Worm (Caenorhabditis elegans) whole organism, L4 larva: ENCODE results near the gene nfyc-1.

Source experiments
- F37D6.2 ChIP-seq: sonication (generic microtip); optimal IDR thresholded peaks from 2 replicates; lab custom pipeline; 2016; ENCODE audit warnings: mild to moderate bottlenecking, missing genetic modification characterization, missing compliant biosample characterization
- F49E8.2 ChIP-seq: sonication (generic microtip); optimal IDR thresholded peaks from 2 replicates; lab custom pipeline; 2016; ENCODE audit warnings: missing compliant biosample characterization, mild to moderate bottlenecking, missing genetic modification characterization, borderline replicate concordance
- Y48G9A.11 ChIP-seq: fragments of 200-800 bp; sonication (Bioruptor generic); IDR thresholded peaks from 2 replicates; pipeline ENCODE4 v1.3.6; 2022; ENCODE audit warnings: missing genetic modification reagents, missing genetic modification characterization, missing compliant biosample characterization
- Y75B8A.6 ChIP-seq: fragments of 200-800 bp; sonication (Bioruptor generic); IDR thresholded peaks from 2 replicates; pipeline ENCODE4 v1.3.6; 2022; ENCODE audit warnings: missing genetic modification reagents, missing genetic modification characterization, missing compliant biosample characterization
- ZK546.5 ChIP-seq, 2 experiments: sonication (generic microtip); optimal IDR thresholded peaks; 2 replicates each; lab custom pipeline; 2017; ENCODE audit warnings: missing biosample characterization in 2 of 2, missing genetic modification characterization in 2 of 2
- aha-1 ChIP-seq: fragments of 150-350 bp; peaks from one replicate; lab custom pipeline; 2014; ENCODE audit warnings: missing biosample characterization, missing genetic modification characterization
- arid-1 ChIP-seq: fragments of 200-800 bp; sonication (Bioruptor generic); conservative IDR thresholded peaks from 2 replicates; pipeline ENCODE4 v1.3.6; 2022; ENCODE audit warnings: missing genetic modification reagents, missing genetic modification characterization, missing compliant biosample characterization
- ceh-32 ChIP-seq: sonication (generic microtip); optimal IDR thresholded peaks from 2 replicates; lab custom pipeline; 2016; ENCODE audit warnings: mild to moderate bottlenecking, missing genetic modification characterization, missing compliant biosample characterization; ENCODE audit not compliant: poor library complexity
- ceh-62 ChIP-seq: sonication (generic microtip); optimal IDR thresholded peaks from 2 replicates; lab custom pipeline; 2017; ENCODE audit warnings: missing biosample characterization, missing genetic modification characterization
- ceh-82 ChIP-seq: sonication (generic microtip); optimal IDR thresholded peaks from 2 replicates; lab custom pipeline; 2017; ENCODE audit warnings: missing biosample characterization, missing genetic modification characterization
- ces-1 ChIP-seq: fragments of 150-350 bp; sonication (generic microtip); optimal IDR thresholded peaks from 4 replicates; lab custom pipeline; 2014; ENCODE audit warnings: missing biosample characterization, missing genetic modification reagents, missing genetic modification characterization
- daf-12 ChIP-seq: fragments of 150-350 bp; optimal IDR thresholded peaks from 2 replicates; lab custom pipeline; 2014; ENCODE audit warnings: missing biosample characterization, missing genetic modification reagents, missing genetic modification characterization
- daf-16 ChIP-seq, 3 experiments: sonication (generic microtip); optimal IDR thresholded peaks; 2 replicates each; lab custom pipeline; 2016 to 2017; ENCODE audit warnings: missing genetic modification characterization in 3 of 3, missing genetic modification reagents in 3 of 3, mild to moderate bottlenecking in 2 of 3, missing compliant biosample characterization in 2 of 3, missing biosample characterization in 1 of 3, moderate library complexity in 1 of 3
- daf-19 ChIP-seq: fragments of 200-800 bp; sonication (Bioruptor generic); conservative IDR thresholded peaks from 2 replicates; pipeline ENCODE4 v1.3.6; 2022; ENCODE audit warnings: missing genetic modification characterization, missing compliant biosample characterization
- dmd-6 ChIP-seq: fragments of 200-800 bp; sonication (Bioruptor generic); IDR thresholded peaks from 2 replicates; pipeline ENCODE4 v1.3.6; 2022; ENCODE audit warnings: missing genetic modification reagents, missing genetic modification characterization, missing compliant biosample characterization
- dmd-9 ChIP-seq: fragments of 200-800 bp; sonication (Bioruptor generic); IDR thresholded peaks from 2 replicates; pipeline ENCODE4 v1.3.6; 2022; ENCODE audit warnings: missing genetic modification reagents, missing genetic modification characterization, missing compliant biosample characterization
- dve-1 ChIP-seq: sonication (generic microtip); optimal IDR thresholded peaks from 2 replicates; lab custom pipeline; 2017; ENCODE audit warnings: antibody characterized with exemption, mild to moderate bottlenecking, missing genetic modification characterization, missing compliant biosample characterization; ENCODE audit not compliant: insufficient read depth
- hlh-30 ChIP-seq: sonication (generic microtip); optimal IDR thresholded peaks from 2 replicates; lab custom pipeline; 2017; ENCODE audit warnings: antibody characterized with exemption, mild to moderate bottlenecking, missing genetic modification characterization, missing compliant biosample characterization; ENCODE audit not compliant: insufficient read depth
- lin-15B ChIP-seq: fragments of 150-350 bp; sonication (generic microtip); optimal IDR thresholded peaks from 3 replicates; lab custom pipeline; 2014; ENCODE audit warnings: missing biosample characterization, missing genetic modification characterization
- lin-38 ChIP-seq: fragments of 200-800 bp; sonication (Bioruptor generic); IDR thresholded peaks from 2 replicates; pipeline ENCODE4 v1.3.6; 2022; ENCODE audit warnings: missing genetic modification reagents, missing genetic modification characterization, missing compliant biosample characterization
- madf-5 ChIP-seq, 2 experiments: fragments of 200-800 bp; sonication (Bioruptor generic); IDR thresholded peaks; 2 replicates each; pipeline ENCODE4 v1.3.6; 2022; ENCODE audit warnings: missing compliant biosample characterization in 2 of 2, missing genetic modification characterization in 2 of 2
- madf-9 ChIP-seq: fragments of 200-800 bp; sonication (Bioruptor generic); conservative IDR thresholded peaks from 2 replicates; pipeline ENCODE4 v1.3.6; 2022; ENCODE audit warnings: missing genetic modification reagents, missing genetic modification characterization, missing compliant biosample characterization
- mdt-29 ChIP-seq: fragments of 200-800 bp; sonication (Bioruptor generic); IDR thresholded peaks from 2 replicates; pipeline ENCODE4 v1.3.6; 2022; ENCODE audit warnings: missing genetic modification reagents, missing genetic modification characterization, missing compliant biosample characterization
- mxl-2 ChIP-seq: fragments of 200-800 bp; sonication (Bioruptor generic); conservative IDR thresholded peaks from 2 replicates; pipeline ENCODE4 v1.3.6; 2022; ENCODE audit warnings: missing genetic modification reagents, missing genetic modification characterization, missing compliant biosample characterization
- mxl-3 ChIP-seq: fragments of 200-800 bp; sonication (Bioruptor generic); optimal IDR thresholded peaks from 2 replicates; lab custom pipeline; 2018; ENCODE audit warnings: mild to moderate bottlenecking, missing genetic modification characterization, missing compliant biosample characterization
- nhr-102 ChIP-seq: sonication (generic microtip); optimal IDR thresholded peaks from 2 replicates; lab custom pipeline; 2016; ENCODE audit warnings: mild to moderate bottlenecking, missing genetic modification characterization, moderate library complexity, missing compliant biosample characterization
- nhr-76 ChIP-seq: fragments of 150-350 bp; optimal IDR thresholded peaks from 2 replicates; lab custom pipeline; 2014; ENCODE audit warnings: missing biosample characterization, missing genetic modification characterization
- nhr-77 ChIP-seq: fragments of 150-350 bp; optimal IDR thresholded peaks from 2 replicates; lab custom pipeline; 2014; ENCODE audit warnings: missing biosample characterization, missing genetic modification characterization
- pqm-1 ChIP-seq: sonication (generic microtip); optimal IDR thresholded peaks from 2 replicates; lab custom pipeline; 2017; ENCODE audit warnings: missing biosample characterization, missing genetic modification characterization
- rbr-2 ChIP-seq: sonication (generic microtip); optimal IDR thresholded peaks from 2 replicates; lab custom pipeline; 2016; ENCODE audit warnings: missing genotype, missing genetic modification characterization, missing compliant biosample characterization
- sdz-12 ChIP-seq: fragments of 200-800 bp; sonication (Bioruptor generic); optimal IDR thresholded peaks from 2 replicates; lab custom pipeline; 2018; ENCODE audit warnings: mild to moderate bottlenecking, missing genetic modification characterization, missing compliant biosample characterization
- unc-130 ChIP-seq: sonication (generic microtip); optimal IDR thresholded peaks from 2 replicates; lab custom pipeline; 2016; ENCODE audit warnings: missing genetic modification reagents, missing genetic modification characterization, missing compliant biosample characterization
- unc-62 ChIP-seq, 3 experiments: fragments of 150-350 bp in 1 of 3; sonication (generic microtip); optimal IDR thresholded peaks in 2 of 3; peaks in 1 of 3; 1 replicate in 1 of 3; 2 replicates in 2 of 3; lab custom pipeline; 2014 to 2017; ENCODE audit warnings: missing biosample characterization in 3 of 3, missing genetic modification characterization in 3 of 3, missing genetic modification reagents in 3 of 3, missing genotype in 1 of 3
- vab-7 ChIP-seq: fragments of 200-800 bp; sonication (Bioruptor generic); IDR thresholded peaks from 2 replicates; pipeline ENCODE4 v1.3.6; 2022; ENCODE audit warnings: missing genetic modification reagents, missing genetic modification characterization, missing compliant biosample characterization
- zfp-3 ChIP-seq: fragments of 200-800 bp; sonication (Bioruptor generic); conservative IDR thresholded peaks from 2 replicates; pipeline ENCODE4 v1.3.6; 2022; ENCODE audit warnings: missing genetic modification reagents, missing genetic modification characterization, missing compliant biosample characterization

Gene nfyc-1

DNA sequence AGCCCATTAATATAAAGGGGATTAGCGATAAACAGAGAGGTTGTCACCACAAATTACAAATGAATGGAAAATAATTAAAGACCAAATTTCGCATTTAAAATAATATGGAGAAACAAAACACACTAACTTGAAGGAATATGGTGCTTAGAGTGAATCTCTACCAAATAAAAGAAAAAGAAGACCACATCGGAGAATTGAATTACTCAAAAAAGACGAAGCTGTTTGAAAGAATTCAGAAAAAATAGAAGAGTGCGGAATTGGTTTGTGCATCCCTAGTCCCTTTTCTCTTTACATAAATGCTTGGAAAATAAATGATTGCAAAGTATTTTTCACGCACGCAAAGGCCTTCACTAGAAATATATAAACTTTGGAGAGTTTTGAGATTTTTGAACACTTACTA lies 30.2 kb downstream of the nfyc-1 start:
- peak; percentile 26 for TF ChIP-seq ces-1 (GFP tag; lab: Kevin White, UChicago)
- peak; percentile 86 for TF ChIP-seq aha-1 (tag; lab: Kevin White, UChicago)
- TF ChIP-seq vab-7 = no peak
- TF ChIP-seq nhr-77 (tag; lab: Kevin White, UChicago) = no peak

ce11 chrII:75831-76230 lies 32.1 kb downstream of the nfyc-1 start:
- TF ChIP-seq Y75B8A.6 (GFP tag; lab: Robert Waterston, UW) (no peak), aha-1 (tag; lab: Kevin White, UChicago) (no peak), ZK546.5 (tag; optimal IDR thresholded peaks at IDR 0.05; lab: Kevin White, UChicago) (no peak), unc-62 (GFP tag; optimal IDR thresholded peaks at IDR 0.05 in 1 of 2; lab: Kevin White, UChicago) (peak in 1 of 2 experiments; percentile 95), unc-62 (tag; optimal IDR thresholded peaks at IDR 0.05; lab: Kevin White, UChicago) (no peak), unc-130 (GFP tag; lab: Kevin White, UChicago) (no peak), mxl-3 (GFP tag; lab: Kevin White, UChicago) (no peak)

- TF ChIP-seq hlh-30 (tag; lab: Kevin White, UChicago) (peak; percentile 23), vab-7 (no peak), dve-1 (tag; lab: Kevin White, UChicago) (peak; percentile 32), pqm-1 (tag; lab: Kevin White, UChicago) (peak; percentile 64), mdt-29 (GFP tag; lab: Robert Waterston, UW) (no peak), aha-1 (tag; lab: Kevin White, UChicago) (no peak), lin-38 (GFP tag; lab: Robert Waterston, UW) (no peak), dmd-6 (GFP tag; lab: Robert Waterston, UW) (peak; percentile 66), arid-1 (GFP tag; lab: Robert Waterston, UW) (no peak), daf-16 (GFP tag; optimal IDR thresholded peaks at IDR 0.05; lab: Kevin White, UChicago) (no peak), daf-16 (tag; optimal IDR thresholded peaks at IDR 0.05; lab: Kevin White, UChicago) (no peak), nhr-76 (no peak), mxl-3 (GFP tag; lab: Kevin White, UChicago) (no peak), sdz-12 (GFP tag; lab: Kevin White, UChicago) (no peak), zfp-3 (GFP tag; lab: Robert Waterston, UW) (no peak), nhr-102 (tag; lab: Kevin White, UChicago) (no peak), F49E8.2 (tag; lab: Kevin White, UChicago) (no peak), unc-62 (GFP tag; optimal IDR thresholded peaks at IDR 0.05 in 1 of 2; lab: Kevin White, UChicago) (no peak), unc-62 (tag; optimal IDR thresholded peaks at IDR 0.05; lab: Kevin White, UChicago) (no peak), mxl-2 (GFP tag; lab: Robert Waterston, UW) (no peak), ceh-32 (tag; lab: Kevin White, UChicago) (no peak), lin-15B (no peak), Y75B8A.6 (GFP tag; lab: Robert Waterston, UW) (no peak), daf-12 (tag; lab: Kevin White, UChicago) (no peak)
Measured at ce11 chrII:76662-77061, 33.0 kb downstream of the nfyc-1 start.

DNA sequence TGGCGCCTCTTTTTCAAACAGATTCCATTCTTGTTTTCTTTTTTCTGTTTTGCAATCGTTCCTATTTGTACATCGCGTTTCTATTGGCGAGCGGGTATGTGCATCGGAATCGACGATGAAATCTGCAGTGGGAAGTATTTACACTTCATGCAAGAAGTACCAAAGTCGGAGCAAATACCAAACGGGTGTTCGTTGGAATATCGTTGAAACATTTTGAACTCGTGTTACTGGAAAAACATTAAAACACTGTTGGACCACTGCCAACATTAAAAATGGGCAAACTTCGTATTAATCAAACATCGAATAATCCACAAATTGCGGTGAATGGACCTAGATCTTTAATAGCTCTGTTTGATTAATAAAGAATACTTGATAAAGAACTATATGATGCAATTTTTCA lies 35.5 kb downstream of the nfyc-1 start, which contains the start of gene C23H3.9:
Gene C23H3.9 (minus strand): TSS at position 101 of the 400 bp plus-strand sequence.
- no peak for TF ChIP-seq ceh-82 (tag; lab: Kevin White, UChicago)
- no peak for TF ChIP-seq Y48G9A.11 (GFP tag; lab: Robert Waterston, UW)
- no peak for TF ChIP-seq F49E8.2 (tag; lab: Kevin White, UChicago)
- no peak for TF ChIP-seq mxl-2 (GFP tag; lab: Robert Waterston, UW)
- no peak for TF ChIP-seq ceh-62
- no peak for TF ChIP-seq rbr-2 (tag; lab: Kevin White, UChicago)
- no peak for TF ChIP-seq madf-9 (GFP tag; lab: Robert Waterston, UW)
- no peak for TF ChIP-seq zfp-3 (GFP tag; lab: Robert Waterston, UW)
- TF ChIP-seq F37D6.2 (tag; lab: Kevin White, UChicago) = no peak
- no peak for TF ChIP-seq madf-5 (GFP tag; IDR thresholded peaks at IDR 0.05; lab: Robert Waterston, UW)
- TF ChIP-seq dmd-9 (GFP tag; lab: Robert Waterston, UW) = no peak
- TF ChIP-seq daf-19 = no peak
